Fruit fly (Drosophila melanogaster) whole organism, prepupa: ENCODE data around the gene colt.

Source experiments
- Blimp-1 ChIP-seq: fragments of 200-800 bp; sonication (Bioruptor generic); optimal IDR thresholded peaks from 3 replicates; lab custom pipeline; 2017; ENCODE audit warnings: missing biosample characterization, missing genetic modification characterization, mild to moderate bottlenecking, moderate library complexity, missing genetic modification reagents
- CG10631 ChIP-seq: fragments of 200-800 bp; sonication (Bioruptor generic); optimal IDR thresholded peaks from 2 replicates; lab custom pipeline; 2016; ENCODE audit warnings: missing biosample characterization, missing genetic modification characterization
- CG11294 ChIP-seq: fragments of 200-800 bp; sonication (Bioruptor generic); IDR thresholded peaks from 2 replicates; pipeline ENCODE4 v1.3.6; 2022; ENCODE audit warnings: missing biosample characterization, missing genetic modification characterization
- CG11762 ChIP-seq: fragments of 200-800 bp; sonication (Bioruptor generic); optimal IDR thresholded peaks from 3 replicates; lab custom pipeline; 2016; ENCODE audit warnings: missing biosample characterization, missing genetic modification characterization; ENCODE audit not compliant: insufficient read depth
- CG1621 ChIP-seq: fragments of 200-800 bp; sonication (Bioruptor generic); optimal IDR thresholded peaks from 3 replicates; lab custom pipeline; 2018; ENCODE audit warnings: missing biosample characterization, mild to moderate bottlenecking, missing genetic modification characterization
- CG16779 ChIP-seq: fragments of 200-800 bp; sonication (Bioruptor generic); optimal IDR thresholded peaks from 3 replicates; lab custom pipeline; 2017; ENCODE audit warnings: missing biosample characterization, mild to moderate bottlenecking, missing genetic modification characterization
- CG3919 ChIP-seq: fragments of 200-800 bp; sonication (Bioruptor generic); optimal IDR thresholded peaks from 3 replicates; lab custom pipeline; 2016; ENCODE audit warnings: missing biosample characterization, missing genetic modification characterization
- CG6163 ChIP-seq: fragments of 200-800 bp; sonication (Bioruptor generic); IDR thresholded peaks from 3 replicates; pipeline ENCODE4 v1.3.6; 2022; ENCODE audit warnings: missing biosample characterization, missing genetic modification characterization
- CG6276 ChIP-seq: fragments of 200-800 bp; sonication (Bioruptor generic); optimal IDR thresholded peaks from 2 replicates; lab custom pipeline; 2017; ENCODE audit warnings: missing biosample characterization, mild to moderate bottlenecking, missing genetic modification characterization
- CG6854 ChIP-seq: fragments of 200-800 bp; sonication (Bioruptor generic); optimal IDR thresholded peaks from 2 replicates; lab custom pipeline; 2017; ENCODE audit warnings: missing biosample characterization, mild to moderate bottlenecking, missing genetic modification characterization
- CG8119 ChIP-seq: fragments of 200-800 bp; sonication (Bioruptor generic); IDR thresholded peaks from 3 replicates; pipeline ENCODE4 v1.3.6; 2022; ENCODE audit warnings: missing biosample characterization, missing genetic modification characterization
- CG8319 ChIP-seq: fragments of 200-800 bp; sonication (Bioruptor generic); optimal IDR thresholded peaks from 3 replicates; lab custom pipeline; 2016; ENCODE audit warnings: missing biosample characterization, missing genetic modification characterization
- CG9139 ChIP-seq: fragments of 200-800 bp; sonication (Bioruptor generic); optimal IDR thresholded peaks from 3 replicates; lab custom pipeline; 2017; ENCODE audit warnings: missing biosample characterization, mild to moderate bottlenecking, missing genetic modification characterization
- Eip75B ChIP-seq: fragments of 200-800 bp; sonication (Bioruptor generic); optimal IDR thresholded peaks from 3 replicates; lab custom pipeline; 2016; ENCODE audit warnings: missing biosample characterization, missing genetic modification characterization
- Eip78C ChIP-seq: fragments of 200-800 bp; sonication (Bioruptor generic); peaks from one replicate; lab custom pipeline; 2016; ENCODE audit warnings: missing biosample characterization, missing genetic modification characterization
- Eip93F ChIP-seq: fragments of 200-800 bp; sonication (Bioruptor generic); optimal IDR thresholded peaks from 2 replicates; lab custom pipeline; 2016; ENCODE audit warnings: missing biosample characterization, mild to moderate bottlenecking, missing genetic modification characterization
- Ets21C ChIP-seq: fragments of 200-800 bp; sonication (Bioruptor generic); optimal IDR thresholded peaks from 3 replicates; lab custom pipeline; 2016; ENCODE audit warnings: missing biosample characterization, missing genetic modification characterization
- Ets96B ChIP-seq: fragments of 200-800 bp; optimal IDR thresholded peaks from 2 replicates; lab custom pipeline; 2019; ENCODE audit warnings: missing biosample characterization, mild to moderate bottlenecking, missing genetic modification characterization, moderate library complexity
- Hr39 ChIP-seq: fragments of 200-800 bp; sonication (Bioruptor generic); optimal IDR thresholded peaks from 2 replicates; lab custom pipeline; 2016; ENCODE audit warnings: missing biosample characterization, missing genetic modification characterization
- Lpt ChIP-seq: fragments of 200-800 bp; sonication (Bioruptor generic); optimal IDR thresholded peaks from 3 replicates; lab custom pipeline; 2016; ENCODE audit warnings: missing biosample characterization, missing genetic modification characterization
- Met ChIP-seq: fragments of 200-800 bp; sonication (Bioruptor generic); optimal IDR thresholded peaks from 3 replicates; lab custom pipeline; 2016; ENCODE audit warnings: missing biosample characterization, missing genetic modification characterization
- OdsH ChIP-seq: fragments of 200-800 bp; sonication (Bioruptor generic); optimal IDR thresholded peaks from 3 replicates; lab custom pipeline; 2016; ENCODE audit warnings: missing biosample characterization, missing genetic modification characterization
- Smox ChIP-seq: fragments of 200-800 bp; sonication (Bioruptor generic); optimal IDR thresholded peaks from 3 replicates; lab custom pipeline; 2016; ENCODE audit warnings: missing biosample characterization, missing genetic modification characterization
- Sox14 ChIP-seq: fragments of 200-800 bp; sonication (Bioruptor generic); optimal IDR thresholded peaks from 3 replicates; lab custom pipeline; 2016; ENCODE audit warnings: missing biosample characterization, missing genetic modification characterization
- Sox15 ChIP-seq: fragments of 200-800 bp; sonication (Bioruptor generic); optimal IDR thresholded peaks from 3 replicates; lab custom pipeline; 2016; ENCODE audit warnings: missing biosample characterization, missing genetic modification characterization
- achi ChIP-seq: fragments of 200-800 bp; sonication (Bioruptor generic); optimal IDR thresholded peaks from 3 replicates; lab custom pipeline; 2016; ENCODE audit warnings: missing biosample characterization, missing genetic modification characterization
- cyc ChIP-seq: fragments of 200-800 bp; sonication (Bioruptor generic); optimal IDR thresholded peaks from 3 replicates; lab custom pipeline; 2016; ENCODE audit warnings: missing biosample characterization, missing genetic modification characterization
- dac ChIP-seq: fragments of 200-800 bp; sonication (Bioruptor generic); optimal IDR thresholded peaks from 2 replicates; lab custom pipeline; 2017; ENCODE audit warnings: missing biosample characterization, mild to moderate bottlenecking, missing genetic modification characterization
- dsx ChIP-seq: fragments of 200-800 bp; optimal IDR thresholded peaks from 3 replicates; lab custom pipeline; 2019; ENCODE audit warnings: missing biosample characterization, mild to moderate bottlenecking, missing genetic modification characterization, moderate library complexity; ENCODE audit not compliant: poor library complexity, severe bottlenecking
- eg ChIP-seq: fragments of 200-800 bp; sonication (Bioruptor generic); IDR thresholded peaks from 3 replicates; pipeline ENCODE4 v1.3.6; 2022; ENCODE audit warnings: missing biosample characterization, missing genetic modification characterization
- fd85E ChIP-seq: fragments of 200-800 bp; sonication (Bioruptor generic); optimal IDR thresholded peaks from 3 replicates; lab custom pipeline; 2016; ENCODE audit warnings: missing biosample characterization, missing genetic modification characterization
- fkh ChIP-seq: fragments of 200-800 bp; sonication (Bioruptor generic); optimal IDR thresholded peaks from 3 replicates; lab custom pipeline; 2017; ENCODE audit warnings: missing biosample characterization, mild to moderate bottlenecking, missing genetic modification characterization, moderate library complexity
- pdm3 ChIP-seq: fragments of 200-800 bp; sonication (Bioruptor generic); optimal IDR thresholded peaks from 3 replicates; lab custom pipeline; 2016; ENCODE audit warnings: missing biosample characterization, missing genetic modification characterization
- spab ChIP-seq: fragments of 200-800 bp; sonication (Bioruptor generic); optimal IDR thresholded peaks from 2 replicates; lab custom pipeline; 2017; ENCODE audit warnings: missing biosample characterization, mild to moderate bottlenecking, missing genetic modification characterization, missing genetic modification reagents
- ss ChIP-seq, 2 experiments: fragments of 200-800 bp; sonication (Bioruptor generic); optimal IDR thresholded peaks; 2 replicates in 1 of 2; 3 replicates in 1 of 2; lab custom pipeline; 2017 to 2018; ENCODE audit warnings: mild to moderate bottlenecking in 2 of 2, missing biosample characterization in 2 of 2, missing genetic modification characterization in 2 of 2, moderate library complexity in 1 of 2
- svp ChIP-seq: fragments of 200-800 bp; sonication (Bioruptor generic); peaks from one replicate; lab custom pipeline; 2016; ENCODE audit warnings: missing biosample characterization, missing genetic modification characterization
- topi ChIP-seq: fragments of 200-800 bp; sonication (Bioruptor generic); optimal IDR thresholded peaks from 3 replicates; lab custom pipeline; 2016; ENCODE audit warnings: missing biosample characterization, missing genetic modification characterization
- vri ChIP-seq: fragments of 200-800 bp; sonication (Bioruptor generic); optimal IDR thresholded peaks from 3 replicates; lab custom pipeline; 2016; ENCODE audit warnings: missing biosample characterization, mild to moderate bottlenecking, missing genetic modification characterization

Gene colt

DNA sequence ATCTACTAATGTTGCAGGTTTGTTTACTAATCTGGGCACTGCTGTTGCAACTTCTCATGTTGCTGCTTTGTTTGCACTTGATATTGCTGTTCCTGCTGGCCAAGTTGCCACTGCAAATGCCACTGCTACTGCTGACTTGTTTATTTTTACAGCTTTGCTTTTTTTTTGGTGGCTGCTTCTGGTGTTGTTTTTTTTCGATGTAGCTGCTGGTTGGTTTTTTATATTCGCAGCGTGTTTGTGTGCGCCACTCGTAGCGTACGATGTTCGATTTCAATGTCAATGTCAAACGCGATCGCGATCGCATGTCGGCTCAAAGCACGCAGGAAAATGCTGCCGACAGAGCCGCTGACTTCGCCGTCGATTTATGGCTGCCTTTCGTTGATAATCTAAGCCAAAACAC lies 42.1 kb downstream of the colt start:
- TF ChIP-seq CG6163 (GFP tag; lab: Robert Waterston, UW): peak; percentile 64; the same call in 2 of the 3 replicates
- TF ChIP-seq CG9139 (GFP tag; lab: Kevin White, UChicago): peak; percentile 17
- no peak for TF ChIP-seq Ets96B (tag; lab: Kevin White, UChicago)
- TF ChIP-seq ss (GFP tag; optimal IDR thresholded peaks at IDR 0.05; lab: Kevin White, UChicago): peak; percentile 46 to 71
- no peak for TF ChIP-seq CG16779 (tag; lab: Kevin White, UChicago)
- TF ChIP-seq CG10631 (GFP tag; lab: Kevin White, UChicago): no peak
- TF ChIP-seq dac (GFP tag; lab: Kevin White, UChicago): no peak
- no peak for TF ChIP-seq CG11762 (GFP tag; lab: Kevin White, UChicago)
- TF ChIP-seq pdm3 (GFP tag; lab: Kevin White, UChicago): no peak
- TF ChIP-seq svp (GFP tag; lab: Kevin White, UChicago): no peak
- peak; percentile 46; the same call in 1 of the 3 replicates for TF ChIP-seq eg
- no peak for TF ChIP-seq dsx
- no peak for TF ChIP-seq CG8319 (GFP tag; lab: Kevin White, UChicago)
- peak; percentile 21 for TF ChIP-seq Eip78C (GFP tag; lab: Kevin White, UChicago)
- TF ChIP-seq spab: no peak
- no peak for TF ChIP-seq Lpt (GFP tag; lab: Kevin White, UChicago)
- no peak for TF ChIP-seq OdsH (GFP tag; lab: Kevin White, UChicago)
- peak; percentile 39; the same call in 1 of the 3 replicates for TF ChIP-seq CG8119 (GFP tag; lab: Robert Waterston, UW)

DNA sequence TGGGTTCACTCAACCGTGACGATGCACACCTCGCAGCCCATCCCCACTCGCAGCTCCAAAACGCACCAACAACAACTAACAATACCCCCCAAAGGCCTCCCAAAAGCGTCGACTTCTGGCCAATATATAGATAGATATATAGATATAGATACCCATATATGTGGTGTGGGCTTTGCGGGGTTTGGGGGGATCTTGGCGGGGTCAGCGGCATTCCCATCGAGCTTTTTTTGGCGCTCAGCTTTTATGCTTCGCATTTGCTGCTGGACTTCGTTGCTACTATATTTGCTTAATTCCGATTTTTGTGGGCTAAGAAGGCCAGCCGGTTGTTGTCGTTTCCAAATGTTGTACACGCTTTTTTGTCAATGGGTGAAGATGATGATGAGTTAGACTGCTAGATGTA lies 42.5 kb downstream of the colt start:
- TF ChIP-seq CG8319 (GFP tag; lab: Kevin White, UChicago) (no peak), Eip78C (GFP tag; lab: Kevin White, UChicago) (peak; percentile 14), Sox14 (GFP tag; lab: Kevin White, UChicago) (no peak), Eip93F (no peak), Ets21C (GFP tag; lab: Kevin White, UChicago) (no peak), dac (GFP tag; lab: Kevin White, UChicago) (no peak), spab (no peak)

DNA sequence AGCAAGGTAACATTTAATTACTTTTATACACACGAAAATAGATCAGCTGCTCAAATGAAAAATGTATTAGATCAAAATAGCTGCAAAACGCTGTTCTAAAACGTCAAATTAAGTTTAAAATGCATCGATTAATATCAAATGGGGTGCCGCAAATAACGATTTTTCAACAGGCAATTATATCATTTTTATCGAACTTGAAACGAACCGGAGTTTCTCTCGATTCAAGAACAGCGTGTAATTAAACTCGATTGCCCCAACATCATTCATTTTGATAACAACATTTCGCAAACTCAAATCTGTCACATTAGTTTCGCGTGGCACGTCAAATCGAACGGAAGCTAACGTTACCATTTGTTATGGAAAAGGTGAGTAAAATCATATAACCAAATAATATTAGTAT lies 44.5 kb downstream of the colt start, which contains the start of gene CG31689:
Gene CG31689 (plus strand): TSS at position 301 of the 400 bp plus-strand sequence.
- TF ChIP-seq CG3919 (GFP tag; lab: Kevin White, UChicago) (no peak), Lpt (GFP tag; lab: Kevin White, UChicago) (no peak), achi (no peak), Met (GFP tag; lab: Kevin White, UChicago) (no peak), cyc (GFP tag; lab: Kevin White, UChicago) (no peak), Sox15 (GFP tag; lab: Kevin White, UChicago) (no peak), ss (GFP tag; optimal IDR thresholded peaks at IDR 0.05; lab: Kevin White, UChicago) (no peak), vri (GFP tag; lab: Kevin White, UChicago) (no peak), CG9139 (GFP tag; lab: Kevin White, UChicago) (no peak), Sox14 (GFP tag; lab: Kevin White, UChicago) (no peak), Hr39 (GFP tag; lab: Kevin White, UChicago) (no peak), spab (no peak), fkh (GFP tag; lab: Kevin White, UChicago) (no peak)

DNA sequence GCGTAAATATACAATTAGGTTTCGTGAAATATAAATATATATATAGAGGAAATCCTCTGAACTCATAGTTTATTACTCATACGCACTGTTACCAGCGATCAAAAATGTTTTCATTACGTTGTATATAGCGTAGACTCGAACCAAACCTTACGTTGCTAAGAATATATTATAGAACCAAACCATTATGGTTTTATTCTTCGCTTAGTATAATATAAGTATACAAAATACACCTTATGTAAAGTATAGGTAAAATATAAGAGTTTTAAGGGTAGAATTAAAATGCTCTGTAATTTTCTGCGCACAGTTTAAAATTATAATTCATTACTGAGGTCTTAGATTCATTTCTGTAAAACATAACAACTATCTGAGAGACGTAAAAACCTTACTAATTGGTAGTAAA lies 45.4 kb downstream of the colt start:
- TF ChIP-seq dsx: peak; percentile 13
- no peak for TF ChIP-seq Sox15 (GFP tag; lab: Kevin White, UChicago)
- TF ChIP-seq CG6854 (GFP tag; lab: Kevin White, UChicago): no peak
- TF ChIP-seq, all 60 proteins: peak for 1

DNA sequence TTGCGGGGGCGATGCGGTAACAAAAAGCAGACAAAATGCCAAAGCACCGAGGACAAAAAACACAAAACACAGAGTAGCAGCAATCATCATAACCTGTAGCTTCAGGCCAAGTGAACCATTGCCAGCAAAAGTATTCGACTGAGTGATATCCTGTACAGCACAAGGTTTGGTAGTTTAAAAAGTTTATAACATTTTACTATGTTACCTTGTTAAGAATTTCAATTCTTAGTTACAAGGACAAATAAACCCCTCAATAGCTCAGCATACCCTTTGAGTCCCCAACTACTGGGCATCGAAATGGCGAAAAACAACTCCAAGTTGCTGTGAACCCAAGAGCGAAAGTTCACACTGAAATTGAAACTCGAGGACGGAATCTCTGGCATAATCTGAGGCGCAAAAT lies 46.8 kb downstream of the colt start:
- no peak for TF ChIP-seq CG6276 (GFP tag; lab: Kevin White, UChicago)
- no peak for TF ChIP-seq CG1621 (tag; lab: Kevin White, UChicago)
- no peak for TF ChIP-seq CG10631 (GFP tag; lab: Kevin White, UChicago)
- no peak for TF ChIP-seq eg
- TF ChIP-seq Ets96B (tag; lab: Kevin White, UChicago): no peak
- no peak for TF ChIP-seq Smox (GFP tag; lab: Kevin White, UChicago)
- no peak for TF ChIP-seq Blimp-1 (GFP tag; lab: Kevin White, UChicago)
- TF ChIP-seq achi: no peak
- TF ChIP-seq dsx: no peak
- no peak for TF ChIP-seq fd85E (GFP tag; lab: Kevin White, UChicago)
- TF ChIP-seq CG9139 (GFP tag; lab: Kevin White, UChicago): no peak
- TF ChIP-seq Eip75B: no peak
- no peak for TF ChIP-seq CG6163 (GFP tag; lab: Robert Waterston, UW)
- TF ChIP-seq Met (GFP tag; lab: Kevin White, UChicago): no peak
- TF ChIP-seq CG11294 (GFP tag; lab: Robert Waterston, UW): no peak
- no peak for TF ChIP-seq topi (GFP tag; lab: Kevin White, UChicago)
